Worm (Caenorhabditis elegans) whole organism, midembryonic: ENCODE results near the gene daf-3.

ENCODE experiments used
- T22C8.4 ChIP-seq: fragments of 200-800 bp; sonication (Bioruptor generic); IDR thresholded peaks from 2 replicates; pipeline ENCODE4 v1.3.6; 2022; ENCODE audit warnings: missing genetic modification characterization, missing compliant biosample characterization
- flt-1 ChIP-seq: fragments of 200-800 bp; sonication (Bioruptor generic); IDR thresholded peaks from 2 replicates; pipeline ENCODE4 v1.3.6; 2022; ENCODE audit warnings: missing genetic modification characterization, missing compliant biosample characterization
- klf-2 ChIP-seq: fragments of 200-800 bp; sonication (Bioruptor generic); conservative IDR thresholded peaks from 2 replicates; pipeline ENCODE4 v1.3.6; 2022; ENCODE audit warnings: missing genetic modification reagents, missing genetic modification characterization, missing compliant biosample characterization
- med-1 ChIP-seq: sonication (generic microtip); optimal IDR thresholded peaks from 2 replicates; lab custom pipeline; 2017; ENCODE audit warnings: missing genetic modification characterization, mild to moderate bottlenecking, missing compliant biosample characterization, antibody characterized with exemption, missing genetic modification reagents; ENCODE audit not compliant: insufficient read depth
- ref-1 ChIP-seq: fragments of 200-800 bp; sonication (Bioruptor generic); conservative IDR thresholded peaks from 2 replicates; pipeline ENCODE4 v1.3.6; 2022; ENCODE audit warnings: missing genetic modification reagents, missing genetic modification characterization, missing compliant biosample characterization
- tab-1 ChIP-seq: fragments of 200-800 bp; sonication (Bioruptor generic); IDR thresholded peaks from 2 replicates; pipeline ENCODE4 v1.3.6; 2022; ENCODE audit warnings: missing genetic modification characterization, missing compliant biosample characterization
- ztf-23 ChIP-seq: fragments of 200-800 bp; sonication (Bioruptor generic); IDR thresholded peaks from 2 replicates; pipeline ENCODE4 v1.3.6; 2022; ENCODE audit warnings: missing genetic modification reagents, missing genetic modification characterization, missing compliant biosample characterization
- ztf-29 ChIP-seq: fragments of 200-800 bp; sonication (Bioruptor generic); IDR thresholded peaks from 2 replicates; pipeline ENCODE4 v1.3.6; 2022; ENCODE audit warnings: missing genetic modification reagents, missing genetic modification characterization, missing compliant biosample characterization

ce11 chrX:789848-790247 is 35.4 kb downstream of the daf-3 start:
- no peak for TF ChIP-seq T22C8.4 (GFP tag; lab: Robert Waterston, UW)
- no peak for TF ChIP-seq ztf-29
- TF ChIP-seq med-1 (GFP tag; lab: Kevin White, UChicago), result no peak
- TF ChIP-seq ztf-23 (GFP tag; lab: Robert Waterston, UW), result no peak
- TF ChIP-seq ref-1 (GFP tag; lab: Robert Waterston, UW), result no peak
- no peak for TF ChIP-seq flt-1 (GFP tag; lab: Robert Waterston, UW)
- no peak for TF ChIP-seq tab-1 (GFP tag; lab: Robert Waterston, UW)
- TF ChIP-seq klf-2 (GFP tag; lab: Robert Waterston, UW), result no peak
